Fruit fly (Drosophila melanogaster): Measurements from ENCODE around the gene Ir7e.

The Ir7e gene

dm6 chrX:7888386-7889024 is 7.0 kb upstream of the Ir7e start, which contains the start of gene Acat1 (continued):
- TF ChIP-seq sna (GFP tag; IDR thresholded peaks at IDR 0.05; ENCODE audit: partially characterized antibody) (0 out of 2 replicates have a peak, but pooled peaks have one; percentile 29), CG9437 (GFP tag; optimal IDR thresholded peaks at IDR 0.05) (peak; percentile 47), E2f1 (GFP tag; IDR thresholded peaks at IDR 0.05) (peak; percentile 22; the same call in 1 of the 2 replicates), CG9609 (GFP tag; optimal IDR thresholded peaks at IDR 0.05) (peak; percentile 34), Hr3 (GFP tag; optimal IDR thresholded peaks at IDR 0.05) (peak; percentile 35), phol (tag; optimal IDR thresholded peaks at IDR 0.05) (peak; percentile 64), CG16779 (GFP tag; IDR thresholded peaks at IDR 0.05) (no peak), D19B (GFP tag; optimal IDR thresholded peaks at IDR 0.05) (no peak), MTF-1 (GFP tag; optimal IDR thresholded peaks at IDR 0.05; ENCODE audit: borderline replicate concordance) (peak; percentile 6), dimm (GFP tag; IDR thresholded peaks at IDR 0.05) (no peak), abd-A (tag; optimal IDR thresholded peaks at IDR 0.05) (no peak), emc (GFP tag; optimal IDR thresholded peaks at IDR 0.05) (no peak), jing (GFP tag; optimal IDR thresholded peaks at IDR 0.05) (no peak), Bteb2 (GFP tag; optimal IDR thresholded peaks at IDR 0.05) (peak; percentile 38), CG2120 (GFP tag; optimal IDR thresholded peaks at IDR 0.05) (peak; percentile 80), Oli (tag; optimal IDR thresholded peaks at IDR 0.05) (peak; percentile 5), CG32767 (GFP tag; IDR thresholded peaks at IDR 0.05) (no peak), Sry-δ (GFP tag; optimal IDR thresholded peaks at IDR 0.05) (peak; percentile 42), sug (tag; optimal IDR thresholded peaks at IDR 0.05) (no peak), ac (GFP tag; optimal IDR thresholded peaks at IDR 0.05) (no peak), nerfin-1 (tag; optimal IDR thresholded peaks at IDR 0.05) (no peak), CG6791 (GFP tag; IDR thresholded peaks at IDR 0.05; ENCODE audit: partially characterized antibody) (peak; percentile 61), Meics (GFP tag; optimal IDR thresholded peaks at IDR 0.05) (peak; percentile 52), CG3407 (GFP tag; optimal IDR thresholded peaks at IDR 0.05) (peak; percentile 33), CG33213 (GFP tag; optimal IDR thresholded peaks at IDR 0.05) (no peak), HHEX (GFP tag; optimal IDR thresholded peaks at IDR 0.05) (peak; percentile 38), trh (GFP tag; optimal IDR thresholded peaks at IDR 0.05) (no peak), MBD-R2 (GFP tag; IDR thresholded peaks at IDR 0.05) (peak; percentile 60; the same call in 1 of the 2 replicates), ara (GFP tag; IDR thresholded peaks at IDR 0.05) (peak; percentile 38; the same call in 1 of the 2 replicates), Stat92E (GFP tag; optimal IDR thresholded peaks at IDR 0.05) (no peak), Hr51 (GFP tag; optimal IDR thresholded peaks at IDR 0.05) (peak; percentile 46 to 72), tx (GFP tag; optimal IDR thresholded peaks at IDR 0.05) (peak; percentile 44), Six4 (GFP tag; optimal IDR thresholded peaks at IDR 0.05) (peak; percentile 15), sens-2 (GFP tag; IDR thresholded peaks at IDR 0.05) (peak; percentile 27; the same call in 1 of the 2 replicates), CG18619 (GFP tag; optimal IDR thresholded peaks at IDR 0.05) (peak; percentile 15), seq (GFP tag; IDR thresholded peaks at IDR 0.05) (no peak), CG4424 (GFP tag; optimal IDR thresholded peaks at IDR 0.05) (peak; percentile 52), CG16863 (GFP tag; optimal IDR thresholded peaks at IDR 0.05) (no peak), pb (GFP tag; optimal IDR thresholded peaks at IDR 0.05) (no peak), D (optimal IDR thresholded peaks at IDR 0.05) (no peak), D (GFP tag; optimal IDR thresholded peaks at IDR 0.05) (no peak), Ets97D (GFP tag; optimal IDR thresholded peaks at IDR 0.05) (peak; percentile 53), CG12299 (tag; optimal IDR thresholded peaks at IDR 0.05) (peak; percentile 8), sens (GFP tag) (peak; percentile 96), GATAe (GFP tag; conservative IDR thresholded peaks at IDR 0.05) (no peak), CG14860 (GFP tag; IDR thresholded peaks at IDR 0.05; ENCODE audit: partially characterized antibody) (no peak), CG7928 (GFP tag; optimal IDR thresholded peaks at IDR 0.05) (no peak), btn (GFP tag; optimal IDR thresholded peaks at IDR 0.05) (no peak), Hey (tag; optimal IDR thresholded peaks at IDR 0.05) (no peak), CG12219 (GFP tag; optimal IDR thresholded peaks at IDR 0.05) (no peak)
